Worm (Caenorhabditis elegans): ENCODE results near the gene C09B9.1.
"Not testable (repeated sequence)": the region's sequence is repeated elsewhere in the genome, so short reads cannot be mapped to it uniquely, and the experiment has no call there.

C09B9.1 gene

ce11 chrIV:5037489-5037888 is at the start of gene C09B9.1:
TSS of gene C09B9.1 (plus strand) at chrIV:5037789.
- TF ChIP-seq cog-1 (tag; optimal IDR thresholded peaks at IDR 0.05): no peak
- no peak for TF ChIP-seq med-1 (GFP tag; optimal IDR thresholded peaks at IDR 0.05; ENCODE audit: insufficient read depth)

ce11 chrIV:4988531-4988930 is 49.1 kb upstream of the C09B9.1 start, which contains the start of gene E03H12.7:
TSS of gene E03H12.7 (minus strand) at chrIV:4988631.
- TF ChIP-seq ref-1 (GFP tag; conservative IDR thresholded peaks at IDR 0.05): no peak
- TF ChIP-seq cog-1 (tag; optimal IDR thresholded peaks at IDR 0.05): no peak
- no peak for TF ChIP-seq ztf-23 (GFP tag; IDR thresholded peaks at IDR 0.05)

- no peak for TF ChIP-seq cog-1 (tag; optimal IDR thresholded peaks at IDR 0.05)
- no peak for TF ChIP-seq klf-2 (GFP tag; conservative IDR thresholded peaks at IDR 0.05)
- no peak for TF ChIP-seq ref-1 (GFP tag; conservative IDR thresholded peaks at IDR 0.05)
These were observed 45.5 kb upstream of the C09B9.1 start, which contains the start of gene str-162 for ce11 chrIV:4992089-4992488. TSS of gene str-162 (plus strand) at chrIV:4992389.

ce11 chrIV:4993128-4993527 is 44.5 kb upstream of the C09B9.1 start:
- TF ChIP-seq flt-1 (GFP tag; IDR thresholded peaks at IDR 0.05) (no peak), med-1 (GFP tag; optimal IDR thresholded peaks at IDR 0.05; ENCODE audit: insufficient read depth) (no peak), ztf-23 (GFP tag; IDR thresholded peaks at IDR 0.05) (no peak), ztf-29 (GFP tag; IDR thresholded peaks at IDR 0.05) (no peak), ref-1 (GFP tag; conservative IDR thresholded peaks at IDR 0.05) (no peak), cog-1 (tag; optimal IDR thresholded peaks at IDR 0.05) (no peak), T22C8.4 (GFP tag; IDR thresholded peaks at IDR 0.05) (no peak), tab-1 (GFP tag; IDR thresholded peaks at IDR 0.05) (no peak), klf-2 (GFP tag; conservative IDR thresholded peaks at IDR 0.05) (no peak)

- TF ChIP-seq ztf-29 (GFP tag; IDR thresholded peaks at IDR 0.05) (no peak), klf-2 (GFP tag; conservative IDR thresholded peaks at IDR 0.05) (no peak), tab-1 (GFP tag; IDR thresholded peaks at IDR 0.05) (no peak), flt-1 (GFP tag; IDR thresholded peaks at IDR 0.05) (no peak)
These were observed 41.7 kb upstream of the C09B9.1 start, which contains the start of gene ssq-2 for ce11 chrIV:4995842-4996241. TSS of gene ssq-2 (plus strand) at chrIV:4996142.

- TF ChIP-seq T22C8.4 (GFP tag; IDR thresholded peaks at IDR 0.05) (no peak), tab-1 (GFP tag; IDR thresholded peaks at IDR 0.05) (no peak), ztf-23 (GFP tag; IDR thresholded peaks at IDR 0.05) (no peak), klf-2 (GFP tag; conservative IDR thresholded peaks at IDR 0.05) (no peak), ref-1 (GFP tag; conservative IDR thresholded peaks at IDR 0.05) (no peak), cog-1 (tag; optimal IDR thresholded peaks at IDR 0.05) (no peak), flt-1 (GFP tag; IDR thresholded peaks at IDR 0.05) (no peak), med-1 (GFP tag; optimal IDR thresholded peaks at IDR 0.05; ENCODE audit: insufficient read depth) (no peak), ztf-29 (GFP tag; IDR thresholded peaks at IDR 0.05) (no peak)
These were observed 40.6 kb upstream of the C09B9.1 start for ce11 chrIV:4996956-4997355.

ce11 chrIV:5002448-5002847 is 35.1 kb upstream of the C09B9.1 start, which contains the start of gene pes-1:
TSS of gene pes-1 (plus strand) at chrIV:5002748.
- TF ChIP-seq tab-1 (GFP tag; IDR thresholded peaks at IDR 0.05): no peak
- TF ChIP-seq ztf-29 (GFP tag; IDR thresholded peaks at IDR 0.05): no peak
- TF ChIP-seq flt-1 (GFP tag; IDR thresholded peaks at IDR 0.05): no peak
- no peak for TF ChIP-seq klf-2 (GFP tag; conservative IDR thresholded peaks at IDR 0.05)
- TF ChIP-seq cog-1 (tag; optimal IDR thresholded peaks at IDR 0.05): no peak
- TF ChIP-seq T22C8.4 (GFP tag; IDR thresholded peaks at IDR 0.05): no peak
- no peak for TF ChIP-seq med-1 (GFP tag; optimal IDR thresholded peaks at IDR 0.05; ENCODE audit: insufficient read depth)
- no peak for TF ChIP-seq ztf-23 (GFP tag; IDR thresholded peaks at IDR 0.05)
- TF ChIP-seq ref-1 (GFP tag; conservative IDR thresholded peaks at IDR 0.05): no peak

- TF ChIP-seq ztf-29 (GFP tag; IDR thresholded peaks at IDR 0.05) (no peak), tab-1 (GFP tag; IDR thresholded peaks at IDR 0.05) (no peak), T22C8.4 (GFP tag; IDR thresholded peaks at IDR 0.05) (no peak), ztf-23 (GFP tag; IDR thresholded peaks at IDR 0.05) (no peak), cog-1 (tag; optimal IDR thresholded peaks at IDR 0.05) (no peak), ref-1 (GFP tag; conservative IDR thresholded peaks at IDR 0.05) (no peak), klf-2 (GFP tag; conservative IDR thresholded peaks at IDR 0.05) (no peak), med-1 (GFP tag; optimal IDR thresholded peaks at IDR 0.05; ENCODE audit: insufficient read depth) (no peak), flt-1 (GFP tag; IDR thresholded peaks at IDR 0.05) (no peak)
These were observed 32.4 kb upstream of the C09B9.1 start for ce11 chrIV:5005154-5005553.

ce11 chrIV:5008378-5008777 is 29.2 kb upstream of the C09B9.1 start, which contains the start of gene srm-2:
TSS of gene srm-2 (plus strand) at chrIV:5008678.
- no peak for TF ChIP-seq flt-1 (GFP tag; IDR thresholded peaks at IDR 0.05)
- TF ChIP-seq tab-1 (GFP tag; IDR thresholded peaks at IDR 0.05): no peak
- no peak for TF ChIP-seq ztf-29 (GFP tag; IDR thresholded peaks at IDR 0.05)
- TF ChIP-seq med-1 (GFP tag; optimal IDR thresholded peaks at IDR 0.05; ENCODE audit: insufficient read depth): no peak
- no peak for TF ChIP-seq cog-1 (tag; optimal IDR thresholded peaks at IDR 0.05)
- no peak for TF ChIP-seq klf-2 (GFP tag; conservative IDR thresholded peaks at IDR 0.05)
- no peak for TF ChIP-seq ref-1 (GFP tag; conservative IDR thresholded peaks at IDR 0.05)
- TF ChIP-seq ztf-23 (GFP tag; IDR thresholded peaks at IDR 0.05): no peak
- no peak for TF ChIP-seq T22C8.4 (GFP tag; IDR thresholded peaks at IDR 0.05)

- no peak for TF ChIP-seq cog-1 (tag; optimal IDR thresholded peaks at IDR 0.05)
- no peak for TF ChIP-seq tab-1 (GFP tag; IDR thresholded peaks at IDR 0.05)
These were observed 25.3 kb upstream of the C09B9.1 start, which contains the start of gene srm-1 for ce11 chrIV:5012241-5012640. TSS of gene srm-1 (plus strand) at chrIV:5012541.

ce11 chrIV:5016461-5016860 is 21.1 kb upstream of the C09B9.1 start, which contains the start of gene ssq-4:
TSS of gene ssq-4 (plus strand) at chrIV:5016479.
- not testable (repeated sequence) for TF ChIP-seq T22C8.4 (GFP tag; IDR thresholded peaks at IDR 0.05); cog-1 (tag; optimal IDR thresholded peaks at IDR 0.05); tab-1 (GFP tag; IDR thresholded peaks at IDR 0.05)
